Fruit fly (Drosophila melanogaster) whole organism, embryonic: Measurements from ENCODE around the gene Ada1-2.

Experiments
- Aef1 ChIP-seq: fragments of 200-800 bp; sonication (Bioruptor generic); IDR thresholded peaks from 3 replicates; pipeline ENCODE4 v1.3.6; 2022; ENCODE audit warnings: missing biosample characterization, missing genetic modification characterization
- Atf3 ChIP-seq: fragments of 200-800 bp; sonication (Bioruptor generic); optimal IDR thresholded peaks from 3 replicates; lab custom pipeline; 2016; ENCODE audit warnings: missing biosample characterization, missing genetic modification characterization
- CG10147 ChIP-seq: fragments of 200-800 bp; sonication (Bioruptor generic); optimal IDR thresholded peaks from 2 replicates; lab custom pipeline; 2019; ENCODE audit warnings: missing biosample characterization, mild to moderate bottlenecking, missing genetic modification characterization, moderate library complexity
- CG11723 ChIP-seq: fragments of 200-800 bp; sonication (Bioruptor generic); optimal IDR thresholded peaks from 2 replicates; lab custom pipeline; 2017; ENCODE audit warnings: missing biosample characterization, mild to moderate bottlenecking, missing genetic modification characterization
- CG15514 ChIP-seq: fragments of 200-800 bp; sonication (Bioruptor generic); optimal IDR thresholded peaks from 3 replicates; lab custom pipeline; 2017; ENCODE audit warnings: missing biosample characterization, missing genetic modification characterization, mild to moderate bottlenecking, moderate library complexity, missing genetic modification reagents
- CG15696 ChIP-seq: fragments of 200-800 bp; sonication (Bioruptor generic); optimal IDR thresholded peaks from 2 replicates; lab custom pipeline; 2019; ENCODE audit warnings: missing biosample characterization, mild to moderate bottlenecking, missing genetic modification characterization, moderate library complexity
- CG17359 ChIP-seq: fragments of 200-800 bp; sonication (Bioruptor generic); optimal IDR thresholded peaks from 3 replicates; lab custom pipeline; 2018; ENCODE audit warnings: missing biosample characterization, mild to moderate bottlenecking, missing genetic modification characterization, moderate library complexity
- CG17612 ChIP-seq: fragments of 200-800 bp; sonication (Bioruptor generic); IDR thresholded peaks from 2 replicates; pipeline ENCODE4 v1.3.6; 2022; ENCODE audit warnings: missing biosample characterization, missing genetic modification characterization
- CG3065 ChIP-seq: fragments of 200-800 bp; sonication (Bioruptor generic); optimal IDR thresholded peaks from 2 replicates; lab custom pipeline; 2016; ENCODE audit warnings: missing biosample characterization, missing genetic modification characterization
- CG31365 ChIP-seq: fragments of 200-800 bp; sonication (Bioruptor generic); optimal IDR thresholded peaks from 2 replicates; lab custom pipeline; 2018; ENCODE audit warnings: missing biosample characterization, mild to moderate bottlenecking, missing genetic modification characterization
- CG32532 ChIP-seq: fragments of 200-800 bp; sonication (Bioruptor generic); IDR thresholded peaks from 2 replicates; pipeline ENCODE4 v1.3.6; 2022; ENCODE audit warnings: missing biosample characterization, missing genetic modification characterization
- CG4404 ChIP-seq: fragments of 200-800 bp; sonication (Bioruptor generic); IDR thresholded peaks from 2 replicates; pipeline ENCODE4 v1.3.6; 2022; ENCODE audit warnings: missing biosample characterization, missing genetic modification characterization
- CG4854 ChIP-seq: fragments of 200-800 bp; sonication (Bioruptor generic); optimal IDR thresholded peaks from 2 replicates; lab custom pipeline; 2016; ENCODE audit warnings: missing biosample characterization, missing genetic modification characterization, inconsistent platforms
- CG5180 ChIP-seq: fragments of 200-800 bp; sonication (Bioruptor generic); optimal IDR thresholded peaks from 3 replicates; lab custom pipeline; 2017; ENCODE audit warnings: missing biosample characterization, missing genetic modification characterization, mild to moderate bottlenecking, moderate library complexity, missing genetic modification reagents
- CG7271 ChIP-seq: fragments of 200-800 bp; sonication (Bioruptor generic); optimal IDR thresholded peaks from 2 replicates; lab custom pipeline; 2018; ENCODE audit warnings: missing biosample characterization, mild to moderate bottlenecking, missing genetic modification characterization, moderate library complexity
- CG7372 ChIP-seq: fragments of 200-800 bp; sonication (Bioruptor generic); IDR thresholded peaks from 2 replicates; pipeline ENCODE4 v1.3.6; 2022; ENCODE audit warnings: missing biosample characterization, missing genetic modification characterization
- Chrac-16 ChIP-seq: fragments of 200-800 bp; sonication (Bioruptor generic); optimal IDR thresholded peaks from 3 replicates; lab custom pipeline; 2016; ENCODE audit warnings: missing biosample characterization, missing genetic modification characterization
- D ChIP-seq, 2 experiments: fragments of 200-800 bp in 1 of 2; fragments of >200 bp in 1 of 2; sonication (Bioruptor generic) in 1 of 2; optimal IDR thresholded peaks; 2 replicates in 1 of 2; 3 replicates in 1 of 2; lab custom pipeline; 2017; ENCODE audit warnings: mild to moderate bottlenecking in 1 of 2, missing biosample characterization in 1 of 2, missing genetic modification characterization in 1 of 2, missing genetic modification reagents in 1 of 2
- Dfd ChIP-seq, 2 experiments: fragments of >200 bp; optimal IDR thresholded peaks; 2 replicates each; lab custom pipeline; 2017; ENCODE audit warnings: missing biosample characterization in 2 of 2, missing genetic modification characterization in 2 of 2
- Dip3 ChIP-seq: fragments of 200-800 bp; sonication (Bioruptor generic); optimal IDR thresholded peaks from 3 replicates; lab custom pipeline; 2016; ENCODE audit warnings: missing biosample characterization, missing genetic modification characterization
- Doc3 ChIP-seq: fragments of 200-800 bp; sonication (Bioruptor generic); IDR thresholded peaks from 3 replicates; pipeline ENCODE4 v1.3.6; 2022; ENCODE audit warnings: missing biosample characterization, missing genetic modification characterization; ENCODE audit not compliant: partially characterized antibody
- Dp ChIP-seq: fragments of 200-800 bp; sonication (Bioruptor generic); optimal IDR thresholded peaks from 2 replicates; lab custom pipeline; 2018; ENCODE audit warnings: missing biosample characterization, mild to moderate bottlenecking, missing genetic modification characterization, moderate library complexity
- Fer3 ChIP-seq: fragments of 200-800 bp; sonication (Bioruptor generic); optimal IDR thresholded peaks from 2 replicates; lab custom pipeline; 2018; ENCODE audit warnings: missing biosample characterization, mild to moderate bottlenecking, missing genetic modification characterization, moderate library complexity
- Hmx ChIP-seq: fragments of 200-800 bp; sonication (Bioruptor generic); optimal IDR thresholded peaks from 2 replicates; lab custom pipeline; 2016; ENCODE audit warnings: missing biosample characterization, missing genetic modification characterization
- Hr3 ChIP-seq: fragments of 200-800 bp; sonication (Bioruptor generic); optimal IDR thresholded peaks from 3 replicates; lab custom pipeline; 2016; ENCODE audit warnings: missing biosample characterization, missing genetic modification characterization
- Hr78 ChIP-seq, 2 experiments: fragments of 200-800 bp in 1 of 2; fragments of >200 bp in 1 of 2; sonication (Bioruptor generic) in 1 of 2; optimal IDR thresholded peaks; 2 replicates each; lab custom pipeline; 2017 to 2019; ENCODE audit warnings: missing biosample characterization in 2 of 2, missing genetic modification characterization in 2 of 2, mild to moderate bottlenecking in 1 of 2, moderate library complexity in 1 of 2
- Ptx1 ChIP-seq: fragments of 200-800 bp; sonication (Bioruptor generic); IDR thresholded peaks from 2 replicates; pipeline ENCODE4 v1.3.6; 2022; ENCODE audit warnings: missing biosample characterization, missing genetic modification characterization
- Side ChIP-seq: fragments of 200-800 bp; sonication (Bioruptor generic); optimal IDR thresholded peaks from 2 replicates; lab custom pipeline; 2016; ENCODE audit warnings: missing biosample characterization, missing genetic modification characterization
- Sox102F ChIP-seq: fragments of 200-800 bp; sonication (Bioruptor generic); optimal IDR thresholded peaks from 2 replicates; lab custom pipeline; 2018; ENCODE audit warnings: missing biosample characterization, mild to moderate bottlenecking, missing genetic modification characterization, moderate library complexity
- aop ChIP-seq: fragments of 200-800 bp; sonication (Bioruptor generic); IDR thresholded peaks from 2 replicates; pipeline ENCODE4 v1.3.6; 2022; ENCODE audit warnings: missing biosample characterization, missing genetic modification characterization
- ara ChIP-seq: fragments of 200-800 bp; sonication (Bioruptor generic); IDR thresholded peaks from 2 replicates; pipeline ENCODE4 v1.3.6; 2022; ENCODE audit warnings: missing biosample characterization, missing genetic modification characterization
- btn ChIP-seq: fragments of 200-800 bp; sonication (Bioruptor generic); optimal IDR thresholded peaks from 2 replicates; lab custom pipeline; 2016; ENCODE audit warnings: missing biosample characterization, missing genetic modification characterization
- chm ChIP-seq: fragments of 200-800 bp; sonication (Bioruptor generic); IDR thresholded peaks from 2 replicates; pipeline ENCODE4 v1.3.6; 2022; ENCODE audit warnings: missing biosample characterization, missing genetic modification characterization
- exex ChIP-seq: fragments of 200-800 bp; sonication (Bioruptor generic); optimal IDR thresholded peaks from 4 replicates; lab custom pipeline; 2018; ENCODE audit warnings: missing biosample characterization, mild to moderate bottlenecking, missing genetic modification characterization, moderate library complexity
- eyg ChIP-seq: fragments of 200-800 bp; sonication (Bioruptor generic); optimal IDR thresholded peaks from 3 replicates; lab custom pipeline; 2016; ENCODE audit warnings: missing biosample characterization, missing genetic modification characterization
- fd64A ChIP-seq: fragments of 200-800 bp; sonication (Bioruptor generic); optimal IDR thresholded peaks from 3 replicates; lab custom pipeline; 2018; ENCODE audit warnings: missing biosample characterization, mild to moderate bottlenecking, missing genetic modification characterization
- ftz-f1 ChIP-seq: fragments of 200-800 bp; sonication (Bioruptor generic); optimal IDR thresholded peaks from 2 replicates; lab custom pipeline; 2016; ENCODE audit warnings: missing biosample characterization, missing genetic modification characterization
- gcm ChIP-seq: fragments of 200-800 bp; sonication (Bioruptor generic); optimal IDR thresholded peaks from 2 replicates; lab custom pipeline; 2019; ENCODE audit warnings: missing biosample characterization, mild to moderate bottlenecking, missing genetic modification characterization, moderate library complexity
- gsb ChIP-seq: fragments of 200-800 bp; sonication (Bioruptor generic); IDR thresholded peaks from 2 replicates; pipeline ENCODE4 v1.3.6; 2022; ENCODE audit warnings: missing biosample characterization, missing genetic modification characterization
- hkb ChIP-seq, 2 experiments: fragments of 200-800 bp in 1 of 2; fragments of >200 bp in 1 of 2; sonication (Bioruptor generic) in 1 of 2; IDR thresholded peaks in 1 of 2; optimal IDR thresholded peaks in 1 of 2; 2 replicates each; pipeline versions ENCODE4 v1.3.6 to Lab custom; 2017 to 2022; ENCODE audit warnings: missing biosample characterization in 1 of 2, missing genetic modification characterization in 1 of 2
- lab ChIP-seq: fragments of 200-800 bp; sonication (Bioruptor generic); optimal IDR thresholded peaks from 3 replicates; lab custom pipeline; 2017; ENCODE audit warnings: missing biosample characterization, missing genetic modification characterization, mild to moderate bottlenecking, moderate library complexity, missing genetic modification reagents
- p53 ChIP-seq: fragments of 200-800 bp; sonication (Bioruptor generic); optimal IDR thresholded peaks from 2 replicates; lab custom pipeline; 2016; ENCODE audit warnings: missing biosample characterization, missing genetic modification characterization
- prd ChIP-seq, 3 experiments: fragments of >200 bp in 2 of 3; fragments of 200-800 bp in 1 of 3; sonication (Bioruptor generic) in 1 of 3; optimal IDR thresholded peaks in 2 of 3; IDR thresholded peaks in 1 of 3; 2 replicates in 2 of 3; 3 replicates in 1 of 3; pipeline versions ENCODE4 v1.3.6 to Lab custom; 2017 to 2022; ENCODE audit warnings: missing biosample characterization in 1 of 3, missing genetic modification characterization in 1 of 3
- sqz ChIP-seq: fragments of 200-800 bp; sonication (Bioruptor generic); optimal IDR thresholded peaks from 3 replicates; lab custom pipeline; 2018; ENCODE audit warnings: missing biosample characterization, mild to moderate bottlenecking, missing genetic modification characterization
- tin ChIP-seq: fragments of 200-800 bp; sonication (Bioruptor generic); optimal IDR thresholded peaks from 3 replicates; lab custom pipeline; 2016; ENCODE audit warnings: missing biosample characterization, missing genetic modification characterization
- zen ChIP-seq: fragments of 200-800 bp; sonication (Bioruptor generic); optimal IDR thresholded peaks from 3 replicates; lab custom pipeline; 2018; ENCODE audit warnings: missing biosample characterization, mild to moderate bottlenecking, missing genetic modification characterization, moderate library complexity

The Ada1-2 gene

DNA sequence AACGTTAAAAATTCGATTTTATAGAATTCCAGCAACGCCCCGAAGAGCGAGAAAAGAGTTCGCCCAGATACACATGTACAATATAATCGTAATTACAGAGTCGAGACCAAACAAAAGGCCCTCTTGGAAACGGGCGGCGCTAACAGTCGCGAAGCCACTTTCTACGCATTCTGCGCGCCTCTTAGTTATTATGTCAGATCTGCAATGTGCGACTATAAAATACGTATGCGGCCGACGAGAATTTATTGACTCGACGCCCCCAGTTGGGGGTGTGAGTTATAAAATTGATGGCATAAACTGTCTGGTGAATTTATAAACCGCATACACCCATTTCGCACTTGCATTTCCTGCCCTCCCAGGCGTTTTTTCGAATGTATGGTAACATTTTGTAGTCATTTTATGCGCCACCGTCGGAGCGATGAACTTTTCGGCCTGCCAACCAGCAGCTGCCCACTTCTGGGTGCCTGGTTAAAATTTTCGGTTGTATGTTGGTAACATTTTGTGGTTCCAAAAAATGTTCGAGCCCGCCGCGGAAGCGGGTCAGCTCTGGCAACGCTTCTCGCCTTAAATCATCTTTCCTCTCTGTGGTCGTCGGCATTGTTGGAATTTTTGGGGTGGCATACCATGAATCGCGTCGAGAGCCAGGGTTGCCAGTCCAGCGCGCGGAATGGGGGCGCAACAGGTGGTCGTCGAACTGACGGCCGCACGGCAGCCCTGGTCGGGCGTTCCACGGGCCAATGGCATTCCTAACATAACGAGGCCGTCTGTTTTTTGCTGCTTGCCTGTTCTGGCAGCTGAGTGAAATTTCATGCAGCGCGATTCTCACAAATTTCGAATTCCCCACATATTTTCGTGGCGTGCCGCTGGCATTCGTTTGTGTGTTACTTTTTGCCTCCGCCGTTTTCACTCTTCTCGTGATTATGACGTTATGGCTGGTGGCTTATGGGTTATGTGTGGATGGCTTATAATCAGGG lies 19.3 kb downstream of the Ada1-2 start (continued):
- TF ChIP-seq CG31365 (tag; lab: Kevin White, UChicago) (peak; percentile 49), aop (no peak), CG17359 (peak; percentile 73), Doc3 (GFP tag; lab: Robert Waterston, UW) (no peak), CG10147 (GFP tag; lab: Kevin White, UChicago) (no peak), fd64A (GFP tag; lab: Kevin White, UChicago) (peak; percentile 52), Ptx1 (GFP tag; lab: Robert Waterston, UW) (no peak), Dfd (GFP tag; optimal IDR thresholded peaks at IDR 0.05; lab: Kevin White, UChicago) (no peak), eyg (GFP tag; lab: Kevin White, UChicago) (peak; percentile 57), chm (no peak), Hr78 (GFP tag; optimal IDR thresholded peaks at IDR 0.05; lab: Kevin White, UChicago) (peak in 1 of 2 experiments; percentile 93), CG7271 (tag; lab: Kevin White, UChicago) (peak; percentile 30), ftz-f1 (GFP tag; lab: Kevin White, UChicago) (peak; percentile 99), CG3065 (GFP tag; lab: Kevin White, UChicago) (peak; percentile 10), CG4404 (no peak), exex (tag; lab: Kevin White, UChicago) (peak; percentile 85), Hmx (GFP tag; lab: Kevin White, UChicago) (no peak), ara (GFP tag; lab: Robert Waterston, UW) (no peak), tin (peak; percentile 76), lab (GFP tag; lab: Kevin White, UChicago) (peak; percentile 94), CG7372 (GFP tag; lab: Robert Waterston, UW) (no peak), Aef1 (GFP tag; lab: Robert Waterston, UW) (no peak), hkb (optimal IDR thresholded peaks at IDR 0.05; lab: Kevin White, UChicago) (peak; percentile 58), hkb (GFP tag; IDR thresholded peaks at IDR 0.05; lab: Robert Waterston, UW) (no peak), CG15514 (GFP tag; lab: Kevin White, UChicago) (peak; percentile 94), btn (peak; percentile 66), Sox102F (GFP tag; lab: Kevin White, UChicago) (peak; percentile 57), Chrac-16 (GFP tag; lab: Kevin White, UChicago) (peak; percentile 64), CG17612 (GFP tag; lab: Robert Waterston, UW) (no peak), Dp (GFP tag; lab: Kevin White, UChicago) (peak; percentile 41), sqz (GFP tag; lab: Kevin White, UChicago) (peak; percentile 38), CG15696 (tag; lab: Kevin White, UChicago) (peak; percentile 60), Atf3 (peak; percentile 2), Dip3 (GFP tag; lab: Kevin White, UChicago) (peak; percentile 35), Fer3 (peak; percentile 55), CG11723 (peak; percentile 60), Hr3 (peak; percentile 36), gcm (GFP tag; lab: Kevin White, UChicago) (peak; percentile 77), zen (tag; lab: Kevin White, UChicago) (peak; percentile 31), prd (optimal IDR thresholded peaks at IDR 0.05; lab: Kevin White, UChicago) (no peak), prd (GFP tag; IDR thresholded peaks at IDR 0.05; lab: Robert Waterston, UW) (no peak), CG32532 (GFP tag; lab: Robert Waterston, UW) (no peak), gsb (GFP tag; lab: Robert Waterston, UW) (no peak), CG5180 (GFP tag; lab: Kevin White, UChicago) (peak; percentile 91), p53 (GFP tag; lab: Kevin White, UChicago) (peak; percentile 47), D (optimal IDR thresholded peaks at IDR 0.05; lab: Kevin White, UChicago) (peak; percentile 88), D (GFP tag; optimal IDR thresholded peaks at IDR 0.05; lab: Kevin White, UChicago) (peak; percentile 14), Side (GFP tag; lab: Kevin White, UChicago) (peak; percentile 85), CG4854 (GFP tag; lab: Kevin White, UChicago) (peak; percentile 62)
